Fruit fly (Drosophila melanogaster) whole organism, embryonic: ENCODE results near the gene Cyp4ac3.
A peak's percentile ranks its signal among the peaks of the same experiment; 100 is the strongest.

Experiments used
- Abd-B ChIP-seq: fragments of 200-800 bp; sonication (Bioruptor generic); optimal IDR thresholded peaks from 2 replicates; lab custom pipeline; 2018; ENCODE audit warnings: missing biosample characterization, mild to moderate bottlenecking, missing genetic modification characterization, moderate library complexity
- Antp ChIP-seq: fragments of 200-800 bp; sonication (Bioruptor generic); optimal IDR thresholded peaks from 3 replicates; lab custom pipeline; 2016; ENCODE audit warnings: missing biosample characterization, missing genetic modification characterization
- Atf3 ChIP-seq: fragments of 200-800 bp; sonication (Bioruptor generic); optimal IDR thresholded peaks from 3 replicates; lab custom pipeline; 2016; ENCODE audit warnings: missing biosample characterization, missing genetic modification characterization
- Bteb2 ChIP-seq: fragments of 200-800 bp; sonication (Bioruptor generic); optimal IDR thresholded peaks from 2 replicates; lab custom pipeline; 2016; ENCODE audit warnings: missing biosample characterization, missing genetic modification characterization
- CG11085 ChIP-seq: fragments of 200-800 bp; sonication (Bioruptor generic); IDR thresholded peaks from 2 replicates; pipeline ENCODE4 v1.3.6; 2022; ENCODE audit warnings: missing biosample characterization, missing genetic modification characterization
- CG11456 ChIP-seq: fragments of 200-800 bp; sonication (Bioruptor generic); IDR thresholded peaks from 3 replicates; pipeline ENCODE4 v1.3.6; 2022; ENCODE audit warnings: missing biosample characterization, missing genetic modification characterization
- CG12942 ChIP-seq: fragments of 200-800 bp; sonication (Bioruptor generic); optimal IDR thresholded peaks from 3 replicates; lab custom pipeline; 2016; ENCODE audit warnings: missing biosample characterization, missing genetic modification characterization
- CG13894 ChIP-seq: fragments of 200-800 bp; sonication (Bioruptor generic); optimal IDR thresholded peaks from 3 replicates; lab custom pipeline; 2018; ENCODE audit warnings: missing biosample characterization, mild to moderate bottlenecking, missing genetic modification characterization, moderate library complexity
- CG16815 ChIP-seq: fragments of 200-800 bp; sonication (Bioruptor generic); optimal IDR thresholded peaks from 3 replicates; lab custom pipeline; 2017; ENCODE audit warnings: missing biosample characterization, mild to moderate bottlenecking, missing genetic modification characterization
- CG17359 ChIP-seq: fragments of 200-800 bp; sonication (Bioruptor generic); optimal IDR thresholded peaks from 3 replicates; lab custom pipeline; 2018; ENCODE audit warnings: missing biosample characterization, mild to moderate bottlenecking, missing genetic modification characterization, moderate library complexity
- CG18262 ChIP-seq: fragments of 200-800 bp; optimal IDR thresholded peaks from 3 replicates; lab custom pipeline; 2019; ENCODE audit warnings: missing biosample characterization, mild to moderate bottlenecking, missing genetic modification characterization, moderate library complexity
- CG2129 ChIP-seq: fragments of 200-800 bp; sonication (Bioruptor generic); IDR thresholded peaks from 2 replicates; pipeline ENCODE4 v1.3.6; 2022; ENCODE audit warnings: missing biosample characterization, missing genetic modification characterization; ENCODE audit not compliant: partially characterized antibody
- CG33557 ChIP-seq: fragments of 200-800 bp; sonication (Bioruptor generic); optimal IDR thresholded peaks from 2 replicates; lab custom pipeline; 2019; ENCODE audit warnings: missing biosample characterization, mild to moderate bottlenecking, missing genetic modification characterization, moderate library complexity
- CG42726 ChIP-seq: fragments of 200-800 bp; sonication (Bioruptor generic); IDR thresholded peaks from 2 replicates; pipeline ENCODE4 v1.3.6; 2022; ENCODE audit warnings: missing biosample characterization, missing genetic modification characterization; ENCODE audit not compliant: partially characterized antibody
- CG4854 ChIP-seq: fragments of 200-800 bp; sonication (Bioruptor generic); optimal IDR thresholded peaks from 2 replicates; lab custom pipeline; 2016; ENCODE audit warnings: missing biosample characterization, missing genetic modification characterization, inconsistent platforms
- CG7839 ChIP-seq: fragments of 200-800 bp; sonication (Bioruptor generic); optimal IDR thresholded peaks from 3 replicates; lab custom pipeline; 2018; ENCODE audit warnings: missing biosample characterization, mild to moderate bottlenecking, missing genetic modification characterization, moderate library complexity
- CG8924 ChIP-seq: fragments of 200-800 bp; optimal IDR thresholded peaks from 3 replicates; lab custom pipeline; 2019; ENCODE audit warnings: missing biosample characterization, mild to moderate bottlenecking, missing genetic modification characterization, moderate library complexity
- CHES-1-like ChIP-seq: fragments of 200-800 bp; sonication (Bioruptor generic); optimal IDR thresholded peaks from 2 replicates; lab custom pipeline; 2016; ENCODE audit warnings: missing biosample characterization, missing genetic modification characterization
- Dref ChIP-seq: fragments of 200-800 bp; sonication (Bioruptor generic); IDR thresholded peaks from 2 replicates; pipeline ENCODE4 v1.3.6; 2022; ENCODE audit warnings: missing biosample characterization, missing genetic modification characterization
- E2f1 ChIP-seq: fragments of 200-800 bp; sonication (Bioruptor generic); IDR thresholded peaks from 2 replicates; pipeline ENCODE4 v1.3.6; 2022; ENCODE audit warnings: missing biosample characterization, missing genetic modification characterization
- E2f2 ChIP-seq: fragments of 200-800 bp; sonication (Bioruptor generic); IDR thresholded peaks from 2 replicates; pipeline ENCODE4 v1.3.6; 2022; ENCODE audit warnings: missing biosample characterization, missing genetic modification characterization
- ERR ChIP-seq: fragments of 200-800 bp; sonication (Bioruptor generic); optimal IDR thresholded peaks from 2 replicates; lab custom pipeline; 2016; ENCODE audit warnings: missing biosample characterization, missing genetic modification characterization
- Fer1 ChIP-seq: fragments of 200-800 bp; sonication (Bioruptor generic); optimal IDR thresholded peaks from 2 replicates; lab custom pipeline; 2017; ENCODE audit warnings: missing biosample characterization, mild to moderate bottlenecking, missing genetic modification characterization
- Hey ChIP-seq: fragments of 200-800 bp; sonication (Bioruptor generic); optimal IDR thresholded peaks from 3 replicates; lab custom pipeline; 2018; ENCODE audit warnings: missing biosample characterization, mild to moderate bottlenecking, missing genetic modification characterization
- Hr78 ChIP-seq, 2 experiments: fragments of 200-800 bp in 1 of 2; fragments of >200 bp in 1 of 2; sonication (Bioruptor generic) in 1 of 2; optimal IDR thresholded peaks; 2 replicates each; lab custom pipeline; 2017 to 2019; ENCODE audit warnings: missing biosample characterization in 2 of 2, missing genetic modification characterization in 2 of 2, mild to moderate bottlenecking in 1 of 2, moderate library complexity in 1 of 2
- Mad ChIP-seq: fragments of 200-800 bp; sonication (Bioruptor generic); optimal IDR thresholded peaks from 2 replicates; lab custom pipeline; 2016; ENCODE audit warnings: missing biosample characterization, missing genetic modification characterization
- NfI ChIP-seq: fragments of 200-800 bp; sonication (Bioruptor generic); optimal IDR thresholded peaks from 3 replicates; lab custom pipeline; 2018; ENCODE audit warnings: missing biosample characterization, mild to moderate bottlenecking, missing genetic modification characterization, moderate library complexity
- Oaz ChIP-seq: fragments of 200-800 bp; sonication (Bioruptor generic); IDR thresholded peaks from 2 replicates; pipeline ENCODE4 v1.3.6; 2022; ENCODE audit warnings: missing biosample characterization, missing genetic modification characterization
- Rfx ChIP-seq: fragments of 200-800 bp; sonication (Bioruptor generic); IDR thresholded peaks from 2 replicates; pipeline ENCODE4 v1.3.6; 2022; ENCODE audit warnings: missing biosample characterization, missing genetic modification characterization
- ash1 ChIP-seq: fragments of 200-800 bp; sonication (Bioruptor generic); optimal IDR thresholded peaks from 2 replicates; lab custom pipeline; 2018; ENCODE audit warnings: missing biosample characterization, mild to moderate bottlenecking, missing genetic modification characterization
- ato ChIP-seq: fragments of 200-800 bp; sonication (Bioruptor generic); IDR thresholded peaks from 2 replicates; pipeline ENCODE4 v1.3.6; 2022; ENCODE audit warnings: missing biosample characterization, missing genetic modification characterization; ENCODE audit not compliant: partially characterized antibody
- disco-r ChIP-seq: fragments of 200-800 bp; sonication (Bioruptor generic); optimal IDR thresholded peaks from 2 replicates; lab custom pipeline; 2016; ENCODE audit warnings: missing biosample characterization, missing genetic modification characterization
- dm ChIP-seq: fragments of 200-800 bp; sonication (Bioruptor generic); optimal IDR thresholded peaks from 3 replicates; lab custom pipeline; 2016; ENCODE audit warnings: missing biosample characterization, missing genetic modification characterization
- esg ChIP-seq: fragments of 200-800 bp; sonication (Bioruptor generic); conservative IDR thresholded peaks from 2 replicates; pipeline ENCODE4 v1.3.6; 2022; ENCODE audit warnings: missing biosample characterization, missing genetic modification characterization
- fd102C ChIP-seq: fragments of 200-800 bp; sonication (Bioruptor generic); optimal IDR thresholded peaks from 2 replicates; lab custom pipeline; 2018; ENCODE audit warnings: missing biosample characterization, mild to moderate bottlenecking, missing genetic modification characterization, moderate library complexity
- gcm ChIP-seq: fragments of 200-800 bp; sonication (Bioruptor generic); optimal IDR thresholded peaks from 2 replicates; lab custom pipeline; 2019; ENCODE audit warnings: missing biosample characterization, mild to moderate bottlenecking, missing genetic modification characterization, moderate library complexity
- grau ChIP-seq: fragments of 200-800 bp; optimal IDR thresholded peaks from 3 replicates; lab custom pipeline; 2019; ENCODE audit warnings: missing biosample characterization, mild to moderate bottlenecking, missing genetic modification characterization, moderate library complexity
- gsb ChIP-seq: fragments of 200-800 bp; sonication (Bioruptor generic); IDR thresholded peaks from 2 replicates; pipeline ENCODE4 v1.3.6; 2022; ENCODE audit warnings: missing biosample characterization, missing genetic modification characterization
- kay ChIP-seq: fragments of 200-800 bp; sonication (Bioruptor generic); optimal IDR thresholded peaks from 2 replicates; lab custom pipeline; 2016; ENCODE audit warnings: missing biosample characterization, missing genetic modification characterization
- maf-S ChIP-seq: fragments of 200-800 bp; sonication (Bioruptor generic); optimal IDR thresholded peaks from 2 replicates; lab custom pipeline; 2016; ENCODE audit warnings: missing biosample characterization, missing genetic modification characterization
- mld ChIP-seq: fragments of 200-800 bp; sonication (Bioruptor generic); IDR thresholded peaks from 3 replicates; pipeline ENCODE4 v1.3.6; 2022; ENCODE audit warnings: missing biosample characterization, missing genetic modification characterization; ENCODE audit not compliant: partially characterized antibody
- pho ChIP-seq: fragments of 200-800 bp; sonication (Bioruptor generic); optimal IDR thresholded peaks from 2 replicates; lab custom pipeline; 2016; ENCODE audit warnings: missing biosample characterization, missing genetic modification characterization
- phol ChIP-seq: fragments of 200-800 bp; sonication (Bioruptor generic); optimal IDR thresholded peaks from 3 replicates; lab custom pipeline; 2018; ENCODE audit warnings: missing biosample characterization, mild to moderate bottlenecking, missing genetic modification characterization, moderate library complexity
- ranshi ChIP-seq: fragments of 200-800 bp; sonication (Bioruptor generic); IDR thresholded peaks from 2 replicates; pipeline ENCODE4 v1.3.6; 2022; ENCODE audit warnings: missing biosample characterization, missing genetic modification characterization
- ro ChIP-seq: fragments of 200-800 bp; sonication (Bioruptor generic); IDR thresholded peaks from 2 replicates; pipeline ENCODE4 v1.3.6; 2022; ENCODE audit warnings: missing biosample characterization, missing genetic modification characterization
- run ChIP-seq: fragments of 200-800 bp; sonication (Bioruptor generic); optimal IDR thresholded peaks from 3 replicates; lab custom pipeline; 2018; ENCODE audit warnings: missing biosample characterization, mild to moderate bottlenecking, missing genetic modification characterization
- tna ChIP-seq: fragments of 200-800 bp; sonication (Bioruptor generic); IDR thresholded peaks from 2 replicates; pipeline ENCODE4 v1.3.6; 2022; ENCODE audit warnings: missing biosample characterization, missing genetic modification characterization; ENCODE audit not compliant: partially characterized antibody
- toy ChIP-seq: fragments of 200-800 bp; sonication (Bioruptor generic); IDR thresholded peaks from 2 replicates; pipeline ENCODE4 v1.3.6; 2022; ENCODE audit warnings: missing biosample characterization, missing genetic modification characterization
- tx ChIP-seq: fragments of 200-800 bp; sonication (Bioruptor generic); optimal IDR thresholded peaks from 2 replicates; lab custom pipeline; 2016; ENCODE audit warnings: missing biosample characterization, missing genetic modification characterization
- vfl ChIP-seq: fragments of 200-800 bp; sonication (Bioruptor generic); optimal IDR thresholded peaks from 2 replicates; lab custom pipeline; 2016; ENCODE audit warnings: missing biosample characterization, missing genetic modification characterization

Gene Cyp4ac3

DNA sequence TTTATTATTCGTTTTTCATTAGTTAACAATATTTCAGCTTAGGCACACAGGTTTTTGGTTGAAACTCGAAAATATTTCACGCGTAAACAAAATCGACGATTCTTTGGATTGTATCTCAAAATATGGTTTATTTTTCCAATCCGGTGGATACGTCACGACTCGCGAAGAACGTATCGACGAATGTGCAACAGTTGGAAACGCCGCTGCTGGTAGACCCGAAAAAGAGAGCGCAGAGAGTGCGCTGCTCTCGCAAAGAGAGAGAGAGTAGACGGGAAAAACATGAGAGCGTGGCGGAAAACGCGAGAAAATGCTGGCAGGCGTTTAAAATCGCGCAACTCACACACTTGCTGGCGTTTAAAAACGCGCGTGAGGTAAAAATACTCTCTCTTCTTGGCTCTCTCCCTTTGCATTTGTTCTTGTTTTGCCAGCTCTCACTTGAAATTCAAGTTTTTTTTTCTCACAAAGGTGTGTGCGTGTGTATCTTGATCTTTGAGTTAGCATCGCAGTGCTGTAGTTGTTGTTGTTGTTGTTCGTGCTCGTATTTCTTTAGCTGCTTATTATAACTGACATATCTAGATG, 31.0 kb upstream of the Cyp4ac3 start (continued):
- TF ChIP-seq CG42726 (GFP tag; lab: Robert Waterston, UW) (no peak), Abd-B (GFP tag; lab: Kevin White, UChicago) (no peak), mld (GFP tag; lab: Robert Waterston, UW) (0 out of 3 replicates have a peak, but pooled peaks have one; percentile 23), ERR (GFP tag; lab: Kevin White, UChicago) (no peak), ato (GFP tag; lab: Robert Waterston, UW) (no peak; the same call in 1 of the 2 replicates), E2f2 (GFP tag; lab: Robert Waterston, UW) (0 out of 2 replicates have a peak, but pooled peaks have one; percentile 19), Hr78 (GFP tag; optimal IDR thresholded peaks at IDR 0.05; lab: Kevin White, UChicago) (no peak), ranshi (no peak; the same call in 1 of the 2 replicates), kay (GFP tag; lab: Kevin White, UChicago) (no peak), esg (GFP tag; lab: Robert Waterston, UW) (no peak), Atf3 (no peak), run (tag; lab: Kevin White, UChicago) (no peak), CG4854 (GFP tag; lab: Kevin White, UChicago) (no peak), ro (GFP tag; lab: Robert Waterston, UW) (no peak), tna (GFP tag; lab: Robert Waterston, UW) (no peak), CG12942 (GFP tag; lab: Kevin White, UChicago) (no peak), Oaz (GFP tag; lab: Robert Waterston, UW) (no peak), CG8924 (tag; lab: Kevin White, UChicago) (peak; percentile 17), Rfx (GFP tag; lab: Robert Waterston, UW) (peak; percentile 14; the same call in 1 of the 2 replicates), CG13894 (tag; lab: Kevin White, UChicago) (no peak), fd102C (GFP tag; lab: Kevin White, UChicago) (no peak), phol (tag; lab: Kevin White, UChicago) (no peak), CG2129 (GFP tag; lab: Robert Waterston, UW) (peak; percentile 15; the same call in 1 of the 2 replicates), CG11456 (GFP tag; lab: Robert Waterston, UW) (no peak), CG18262 (no peak), CG11085 (GFP tag; lab: Robert Waterston, UW) (no peak), tx (GFP tag; lab: Kevin White, UChicago) (no peak), gcm (GFP tag; lab: Kevin White, UChicago) (peak; percentile 74), CHES-1-like (no peak), gsb (GFP tag; lab: Robert Waterston, UW) (no peak), toy (GFP tag; lab: Robert Waterston, UW) (no peak), Fer1 (peak; percentile 42), pho (GFP tag; lab: Kevin White, UChicago) (no peak), Dref (GFP tag; lab: Robert Waterston, UW) (no peak), CG33557 (GFP tag; lab: Kevin White, UChicago) (no peak), CG16815 (GFP tag; lab: Kevin White, UChicago) (no peak), ash1 (peak; percentile 67), NfI (GFP tag; lab: Kevin White, UChicago) (no peak), Hey (tag; lab: Kevin White, UChicago) (no peak), disco-r (GFP tag; lab: Kevin White, UChicago) (no peak), Bteb2 (GFP tag; lab: Kevin White, UChicago) (no peak), CG17359 (tag; lab: Kevin White, UChicago) (peak; percentile 24), Antp (GFP tag; lab: Kevin White, UChicago) (no peak), Mad (GFP tag; lab: Kevin White, UChicago) (no peak), dm (GFP tag; lab: Kevin White, UChicago) (no peak), CG7839 (no peak), maf-S (no peak), grau (no peak), E2f1 (GFP tag; lab: Robert Waterston, UW) (no peak), vfl (peak; percentile 13)
